Fruit fly (Drosophila melanogaster) whole organism, pupa: ENCODE results near the gene dos.
A peak's percentile ranks its signal among the peaks of the same experiment; 100 is the strongest.

Source experiments
- CG10348 ChIP-seq: fragments of 200-800 bp; sonication (Bioruptor generic); IDR thresholded peaks from 2 replicates; pipeline ENCODE4 v1.3.6; 2022; ENCODE audit warnings: missing biosample characterization, missing genetic modification characterization
- CG15710 ChIP-seq: fragments of 200-800 bp; sonication (Bioruptor generic); optimal IDR thresholded peaks from 2 replicates; lab custom pipeline; 2018; ENCODE audit warnings: missing biosample characterization, mild to moderate bottlenecking, missing genetic modification characterization, moderate library complexity
- CG32121 ChIP-seq: fragments of 200-800 bp; sonication (Bioruptor generic); IDR thresholded peaks from 2 replicates; pipeline ENCODE4 v1.3.6; 2022; ENCODE audit warnings: missing biosample characterization, missing genetic modification characterization
- CG9948 ChIP-seq: fragments of 200-800 bp; sonication (Bioruptor generic); optimal IDR thresholded peaks from 2 replicates; lab custom pipeline; 2018; ENCODE audit warnings: missing biosample characterization, mild to moderate bottlenecking, missing genetic modification characterization, moderate library complexity
- D1 ChIP-seq: fragments of 200-800 bp; sonication (Bioruptor generic); optimal IDR thresholded peaks from 2 replicates; lab custom pipeline; 2018; ENCODE audit warnings: missing biosample characterization, mild to moderate bottlenecking, missing genetic modification characterization, moderate library complexity
- EcR ChIP-seq: fragments of 200-800 bp; sonication (Bioruptor generic); optimal IDR thresholded peaks from 3 replicates; lab custom pipeline; 2019; ENCODE audit warnings: missing biosample characterization, missing genetic modification characterization, mild to moderate bottlenecking, moderate library complexity, missing genetic modification reagents
- Pif1A ChIP-seq: fragments of 200-800 bp; sonication (Bioruptor generic); optimal IDR thresholded peaks from 3 replicates; lab custom pipeline; 2016; ENCODE audit warnings: missing biosample characterization, missing genetic modification characterization
- Snoo ChIP-seq: fragments of 200-800 bp; sonication (Bioruptor generic); optimal IDR thresholded peaks from 3 replicates; lab custom pipeline; 2017; ENCODE audit warnings: missing biosample characterization, mild to moderate bottlenecking, missing genetic modification characterization, inconsistent platforms
- gl ChIP-seq: fragments of 200-800 bp; sonication (Bioruptor generic); optimal IDR thresholded peaks from 2 replicates; lab custom pipeline; 2018; ENCODE audit warnings: missing biosample characterization, mild to moderate bottlenecking, missing genetic modification characterization

dm6 chr3L:2577096-2577831, 11.9 kb upstream of the dos start:
- TF ChIP-seq gl (tag; lab: Kevin White, UChicago) (no peak), CG10348 (GFP tag; lab: Robert Waterston, UW) (no peak), CG15710 (tag; lab: Kevin White, UChicago) (no peak), Snoo (tag; lab: Kevin White, UChicago) (no peak), CG9948 (tag; lab: Kevin White, UChicago) (no peak), Pif1A (no peak), D1 (tag; lab: Kevin White, UChicago) (no peak), EcR (GFP tag; lab: Kevin White, UChicago) (peak; percentile 8), CG32121 (GFP tag; lab: Robert Waterston, UW) (no peak)
